1 fruit fly cellular context compared by ENCODE assay signal in genomic region chrX:6301052-6301451, dm6.
TF ChIP-seq lines count a peak whose summit lies in the region.

Gene CG12219 (minus strand): TSS chrX:6301285.

TF ChIP-seq in whole organism, embryonic, 481 proteins besides CTCF, POLR2A, EP300 and RAD21 (continued from another document and continues in another):
- TF ChIP-seq pfk (GFP tag; optimal IDR thresholded peaks at IDR 0.05; lab: Kevin White, UChicago) (no peak), CG16779 (GFP tag; IDR thresholded peaks at IDR 0.05; lab: Robert Waterston, UW) (no peak), p53 (GFP tag; optimal IDR thresholded peaks at IDR 0.05; lab: Kevin White, UChicago) (no peak), CG9797 (GFP tag; optimal IDR thresholded peaks at IDR 0.05; lab: Kevin White, UChicago) (peak; percentile 75), CG12299 (tag; optimal IDR thresholded peaks at IDR 0.05; lab: Kevin White, UChicago) (no peak), CG17802 (tag; optimal IDR thresholded peaks at IDR 0.05; lab: Kevin White, UChicago) (no peak), CG11723 (GFP tag; optimal IDR thresholded peaks at IDR 0.05; lab: Kevin White, UChicago) (no peak), CG33213 (GFP tag; optimal IDR thresholded peaks at IDR 0.05; lab: Kevin White, UChicago) (no peak), Gsc (GFP tag; IDR thresholded peaks at IDR 0.05; lab: Robert Waterston, UW) (no peak), tna (GFP tag; IDR thresholded peaks at IDR 0.05; lab: Robert Waterston, UW; ENCODE audit: partially characterized antibody) (no peak), NFAT (GFP tag; IDR thresholded peaks at IDR 0.05; lab: Robert Waterston, UW) (no peak), Adf1 (GFP tag; IDR thresholded peaks at IDR 0.05; lab: Robert Waterston, UW) (no peak), pho (GFP tag; optimal IDR thresholded peaks at IDR 0.05; lab: Kevin White, UChicago) (no peak), Nf-YC (tag; optimal IDR thresholded peaks at IDR 0.05; lab: Kevin White, UChicago) (peak; percentile 30), fd3F (GFP tag; optimal IDR thresholded peaks at IDR 0.05; lab: Kevin White, UChicago) (no peak), ken (GFP tag; IDR thresholded peaks at IDR 0.05; lab: Robert Waterston, UW) (no peak), CrebB (tag; optimal IDR thresholded peaks at IDR 0.05; lab: Kevin White, UChicago) (no peak), Ssrp (tag; optimal IDR thresholded peaks at IDR 0.05; lab: Kevin White, UChicago) (no peak), Hr3 (GFP tag; optimal IDR thresholded peaks at IDR 0.05; lab: Kevin White, UChicago) (no peak), Atf6 (GFP tag; IDR thresholded peaks at IDR 0.05; lab: Robert Waterston, UW) (no peak), Hmr (GFP tag; optimal IDR thresholded peaks at IDR 0.05; lab: Kevin White, UChicago) (no peak), peb (GFP tag; IDR thresholded peaks at IDR 0.05; lab: Robert Waterston, UW) (no peak), salm (tag; optimal IDR thresholded peaks at IDR 0.05; lab: Kevin White, UChicago) (no peak), Sry-β (GFP tag; optimal IDR thresholded peaks at IDR 0.05; lab: Kevin White, UChicago) (no peak), Lhr (GFP tag; optimal IDR thresholded peaks at IDR 0.05; lab: Kevin White, UChicago) (peak; percentile 5), CG15514 (GFP tag; optimal IDR thresholded peaks at IDR 0.05; lab: Kevin White, UChicago) (peak; percentile 51), ara (GFP tag; IDR thresholded peaks at IDR 0.05; lab: Robert Waterston, UW) (no peak), danr (GFP tag; IDR thresholded peaks at IDR 0.05; lab: Robert Waterston, UW) (no peak), CHES-1-like (GFP tag; optimal IDR thresholded peaks at IDR 0.05; lab: Kevin White, UChicago) (no peak), CG10462 (GFP tag; optimal IDR thresholded peaks at IDR 0.05; lab: Kevin White, UChicago) (no peak), CkIIα-i1 (GFP tag; IDR thresholded peaks at IDR 0.05; lab: Robert Waterston, UW) (no peak), CG4282 (GFP tag; optimal IDR thresholded peaks at IDR 0.05; lab: Kevin White, UChicago) (no peak), ems (GFP tag; optimal IDR thresholded peaks at IDR 0.05; lab: Kevin White, UChicago) (no peak), CG9437 (GFP tag; optimal IDR thresholded peaks at IDR 0.05; lab: Kevin White, UChicago) (peak; percentile 100), org-1 (GFP tag; optimal IDR thresholded peaks at IDR 0.05; lab: Kevin White, UChicago) (no peak), hbn (GFP tag; IDR thresholded peaks at IDR 0.05; lab: Robert Waterston, UW; ENCODE audit: partially characterized antibody) (peak; percentile 65), CG6689 (GFP tag; IDR thresholded peaks at IDR 0.05; lab: Robert Waterston, UW) (no peak), CG3726 (GFP tag; IDR thresholded peaks at IDR 0.05; lab: Robert Waterston, UW) (no peak), ap (GFP tag; IDR thresholded peaks at IDR 0.05; lab: Robert Waterston, UW) (no peak), ttk (GFP tag; IDR thresholded peaks at IDR 0.05; lab: Robert Waterston, UW) (no peak), Dbx (GFP tag; IDR thresholded peaks at IDR 0.05; lab: Robert Waterston, UW) (no peak), CG32532 (GFP tag; IDR thresholded peaks at IDR 0.05; lab: Robert Waterston, UW) (no peak), Sox100B (GFP tag; optimal IDR thresholded peaks at IDR 0.05; lab: Kevin White, UChicago) (no peak), CG10267 (tag; optimal IDR thresholded peaks at IDR 0.05; lab: Kevin White, UChicago) (peak; percentile 13), psq (GFP tag; optimal IDR thresholded peaks at IDR 0.05; lab: Kevin White, UChicago) (no peak), GATAe (GFP tag; conservative IDR thresholded peaks at IDR 0.05; lab: Robert Waterston, UW) (no peak), CG9215 (GFP tag; IDR thresholded peaks at IDR 0.05; lab: Robert Waterston, UW) (no peak), sna (GFP tag; IDR thresholded peaks at IDR 0.05; lab: Robert Waterston, UW; ENCODE audit: partially characterized antibody) (peak; percentile 48), amos (GFP tag; IDR thresholded peaks at IDR 0.05; lab: Robert Waterston, UW; ENCODE audit: partially characterized antibody) (peak; percentile 71; the same call in 1 of the 2 replicates), CG3281 (GFP tag; optimal IDR thresholded peaks at IDR 0.05; lab: Kevin White, UChicago) (no peak), CG18619 (GFP tag; optimal IDR thresholded peaks at IDR 0.05; lab: Kevin White, UChicago) (no peak), B-H1 (GFP tag; IDR thresholded peaks at IDR 0.05; lab: Robert Waterston, UW) (no peak), nmo (GFP tag; optimal IDR thresholded peaks at IDR 0.05; lab: Kevin White, UChicago) (peak; percentile 1), Fer1 (GFP tag; optimal IDR thresholded peaks at IDR 0.05; lab: Kevin White, UChicago) (no peak), Taf1 (GFP tag; IDR thresholded peaks at IDR 0.05; lab: Robert Waterston, UW) (no peak), Xbp1 (GFP tag; optimal IDR thresholded peaks at IDR 0.05; lab: Kevin White, UChicago) (no peak), CG4360 (GFP tag; IDR thresholded peaks at IDR 0.05; lab: Robert Waterston, UW) (no peak), CG31388 (GFP tag; optimal IDR thresholded peaks at IDR 0.05; lab: Kevin White, UChicago) (no peak), CG17361 (GFP tag; IDR thresholded peaks at IDR 0.05; lab: Robert Waterston, UW) (no peak), trh (GFP tag; optimal IDR thresholded peaks at IDR 0.05; lab: Kevin White, UChicago) (no peak), Chrac-16 (GFP tag; optimal IDR thresholded peaks at IDR 0.05; lab: Kevin White, UChicago) (no peak), CG6765 (GFP tag; optimal IDR thresholded peaks at IDR 0.05; lab: Kevin White, UChicago) (no peak), cg (GFP tag; optimal IDR thresholded peaks at IDR 0.05; lab: Kevin White, UChicago) (no peak), sim (GFP tag; IDR thresholded peaks at IDR 0.05; lab: Robert Waterston, UW) (no peak), pum (GFP tag; optimal IDR thresholded peaks at IDR 0.05; lab: Kevin White, UChicago) (no peak), CG8089 (GFP tag; optimal IDR thresholded peaks at IDR 0.05; lab: Kevin White, UChicago) (no peak), schlank (tag; optimal IDR thresholded peaks at IDR 0.05; lab: Kevin White, UChicago) (no peak), ac (GFP tag; optimal IDR thresholded peaks at IDR 0.05; lab: Kevin White, UChicago) (no peak), pnt (GFP tag; optimal IDR thresholded peaks at IDR 0.05; lab: Kevin White, UChicago) (no peak), Max (GFP tag; optimal IDR thresholded peaks at IDR 0.05; lab: Kevin White, UChicago) (no peak), fd102C (GFP tag; optimal IDR thresholded peaks at IDR 0.05; lab: Kevin White, UChicago) (no peak), pzg (GFP tag; optimal IDR thresholded peaks at IDR 0.05; lab: Kevin White, UChicago) (peak; percentile 72), fd64A (GFP tag; optimal IDR thresholded peaks at IDR 0.05; lab: Kevin White, UChicago) (no peak), CG42726 (GFP tag; IDR thresholded peaks at IDR 0.05; lab: Robert Waterston, UW; ENCODE audit: partially characterized antibody) (0 out of 2 replicates have a peak, but pooled peaks have one; percentile 8), pita (GFP tag; optimal IDR thresholded peaks at IDR 0.05; lab: Kevin White, UChicago) (no peak), CG15479 (GFP tag; optimal IDR thresholded peaks at IDR 0.05; lab: Kevin White, UChicago) (no peak), chm (GFP tag; IDR thresholded peaks at IDR 0.05; lab: Robert Waterston, UW) (no peak), Dad (GFP tag; optimal IDR thresholded peaks at IDR 0.05; lab: Kevin White, UChicago) (no peak), row (GFP tag; IDR thresholded peaks at IDR 0.05; lab: Robert Waterston, UW) (no peak), repo (GFP tag; optimal IDR thresholded peaks at IDR 0.05; lab: Kevin White, UChicago) (no peak), YL-1 (GFP tag; optimal IDR thresholded peaks at IDR 0.05; lab: Kevin White, UChicago) (peak; percentile 59), CG4328 (GFP tag; optimal IDR thresholded peaks at IDR 0.05; lab: Kevin White, UChicago) (no peak), Hand (GFP tag; optimal IDR thresholded peaks at IDR 0.05; lab: Kevin White, UChicago) (no peak), CG2120 (GFP tag; optimal IDR thresholded peaks at IDR 0.05; lab: Kevin White, UChicago) (no peak), CG5953 (GFP tag; IDR thresholded peaks at IDR 0.05; lab: Robert Waterston, UW) (no peak), CG34376 (GFP tag; optimal IDR thresholded peaks at IDR 0.05; lab: Kevin White, UChicago) (no peak), Hr51 (GFP tag; optimal IDR thresholded peaks at IDR 0.05; lab: Kevin White, UChicago) (no peak), tx (GFP tag; optimal IDR thresholded peaks at IDR 0.05; lab: Kevin White, UChicago) (no peak), CG18262 (tag; optimal IDR thresholded peaks at IDR 0.05; lab: Kevin White, UChicago) (no peak), scrt (GFP tag; optimal IDR thresholded peaks at IDR 0.05; lab: Kevin White, UChicago) (no peak), otp (GFP tag; IDR thresholded peaks at IDR 0.05; lab: Robert Waterston, UW) (no peak), vnd (GFP tag; IDR thresholded peaks at IDR 0.05; lab: Robert Waterston, UW; ENCODE audit: partially characterized antibody) (no peak), eyg (GFP tag; optimal IDR thresholded peaks at IDR 0.05; lab: Kevin White, UChicago) (no peak), Pdp1 (GFP tag; optimal IDR thresholded peaks at IDR 0.05; lab: Kevin White, UChicago) (peak in 1 of 2 experiments; percentile 90), zf30C (GFP tag; optimal IDR thresholded peaks at IDR 0.05; lab: Kevin White, UChicago) (no peak), Eip74EF (GFP tag; optimal IDR thresholded peaks at IDR 0.05; lab: Kevin White, UChicago) (no peak), kni (GFP tag; optimal IDR thresholded peaks at IDR 0.05; lab: Kevin White, UChicago) (no peak), Med (GFP tag; lab: Kevin White, UChicago) (peak; percentile 64), CG10959 (GFP tag; IDR thresholded peaks at IDR 0.05; lab: Robert Waterston, UW) (no peak), Ets97D (GFP tag; optimal IDR thresholded peaks at IDR 0.05; lab: Kevin White, UChicago) (peak; percentile 37), CG17612 (GFP tag; IDR thresholded peaks at IDR 0.05; lab: Robert Waterston, UW) (no peak), CG4820 (GFP tag; optimal IDR thresholded peaks at IDR 0.05; lab: Kevin White, UChicago) (no peak), D19A (tag; optimal IDR thresholded peaks at IDR 0.05; lab: Kevin White, UChicago) (no peak), CG13123 (GFP tag; optimal IDR thresholded peaks at IDR 0.05; lab: Kevin White, UChicago) (no peak), Side (GFP tag; optimal IDR thresholded peaks at IDR 0.05; lab: Kevin White, UChicago) (no peak), CG18011 (GFP tag; optimal IDR thresholded peaks at IDR 0.05; lab: Kevin White, UChicago) (no peak), Sry-δ (GFP tag; optimal IDR thresholded peaks at IDR 0.05; lab: Kevin White, UChicago) (peak; percentile 86), Asciz (GFP tag; optimal IDR thresholded peaks at IDR 0.05; lab: Kevin White, UChicago) (no peak), prd (optimal IDR thresholded peaks at IDR 0.05; lab: Kevin White, UChicago) (no peak), prd (GFP tag; IDR thresholded peaks at IDR 0.05; lab: Robert Waterston, UW) (no peak), vfl (GFP tag; optimal IDR thresholded peaks at IDR 0.05; lab: Kevin White, UChicago) (no peak), CG17186 (GFP tag; optimal IDR thresholded peaks at IDR 0.05; lab: Kevin White, UChicago) (peak; percentile 20), CG6175 (GFP tag; IDR thresholded peaks at IDR 0.05; lab: Robert Waterston, UW) (no peak), bigmax (GFP tag; optimal IDR thresholded peaks at IDR 0.05; lab: Kevin White, UChicago) (no peak), CG4424 (GFP tag; optimal IDR thresholded peaks at IDR 0.05; lab: Kevin White, UChicago) (no peak), Opbp (GFP tag; IDR thresholded peaks at IDR 0.05; lab: Robert Waterston, UW; ENCODE audit: partially characterized antibody) (peak; percentile 63; the same call in 2 of the 3 replicates), gcm2 (GFP tag; optimal IDR thresholded peaks at IDR 0.05; lab: Kevin White, UChicago) (no peak), sob (GFP tag; IDR thresholded peaks at IDR 0.05; lab: Robert Waterston, UW) (no peak), Trl (optimal IDR thresholded peaks at IDR 0.05; lab: Kevin White, UChicago) (no peak), Trl (GFP tag; optimal IDR thresholded peaks at IDR 0.05; lab: Kevin White, UChicago) (no peak), bab2 (GFP tag; optimal IDR thresholded peaks at IDR 0.05; lab: Kevin White, UChicago) (no peak), CG1603 (tag; optimal IDR thresholded peaks at IDR 0.05; lab: Kevin White, UChicago) (no peak), Bgb (GFP tag; IDR thresholded peaks at IDR 0.05; lab: Robert Waterston, UW; ENCODE audit: partially characterized antibody) (peak; percentile 60), da (GFP tag; optimal IDR thresholded peaks at IDR 0.05; lab: Kevin White, UChicago) (no peak), CG7357 (GFP tag; IDR thresholded peaks at IDR 0.05; lab: Robert Waterston, UW) (no peak), Dek (tag; optimal IDR thresholded peaks at IDR 0.05; lab: Kevin White, UChicago) (no peak), CG16863 (GFP tag; optimal IDR thresholded peaks at IDR 0.05; lab: Kevin White, UChicago) (no peak), pros (GFP tag; optimal IDR thresholded peaks at IDR 0.05; lab: Kevin White, UChicago) (no peak), dmrt11E (tag; optimal IDR thresholded peaks at IDR 0.05; lab: Kevin White, UChicago) (no peak), CG8944 (GFP tag; optimal IDR thresholded peaks at IDR 0.05; lab: Kevin White, UChicago) (no peak), trem (tag; optimal IDR thresholded peaks at IDR 0.05; lab: Kevin White, UChicago) (peak; percentile 49), E2f2 (GFP tag; IDR thresholded peaks at IDR 0.05; lab: Robert Waterston, UW) (peak; percentile 63), CG12769 (tag; optimal IDR thresholded peaks at IDR 0.05; lab: Kevin White, UChicago) (no peak), croc (GFP tag; conservative IDR thresholded peaks at IDR 0.05; lab: Robert Waterston, UW) (no peak), tio (GFP tag; optimal IDR thresholded peaks at IDR 0.05; lab: Kevin White, UChicago) (no peak), ro (GFP tag; IDR thresholded peaks at IDR 0.05; lab: Robert Waterston, UW) (no peak), CG1647 (GFP tag; optimal IDR thresholded peaks at IDR 0.05; lab: Kevin White, UChicago) (no peak), Mrtf (GFP tag; IDR thresholded peaks at IDR 0.05; lab: Robert Waterston, UW) (no peak), Elba2 (GFP tag; optimal IDR thresholded peaks at IDR 0.05; lab: Kevin White, UChicago) (no peak), sug (tag; optimal IDR thresholded peaks at IDR 0.05; lab: Kevin White, UChicago) (no peak), sqz (GFP tag; optimal IDR thresholded peaks at IDR 0.05; lab: Kevin White, UChicago) (no peak)
